Fruit fly (Drosophila melanogaster) whole organism, embryonic: ENCODE results near the gene Epp.

Experiments
- CG17829 ChIP-seq: fragments of 200-800 bp; optimal IDR thresholded peaks from 2 replicates; lab custom pipeline; 2019; ENCODE audit warnings: missing biosample characterization, mild to moderate bottlenecking, missing genetic modification characterization, moderate library complexity
- CG18011 ChIP-seq: fragments of 200-800 bp; sonication (Bioruptor generic); optimal IDR thresholded peaks from 2 replicates; lab custom pipeline; 2017; ENCODE audit warnings: missing biosample characterization, missing genetic modification characterization, mild to moderate bottlenecking, moderate library complexity, missing genotype
- CG4282 ChIP-seq: fragments of 200-800 bp; sonication (Bioruptor generic); optimal IDR thresholded peaks from 2 replicates; lab custom pipeline; 2016; ENCODE audit warnings: missing biosample characterization, missing genetic modification characterization
- CHES-1-like ChIP-seq: fragments of 200-800 bp; sonication (Bioruptor generic); optimal IDR thresholded peaks from 2 replicates; lab custom pipeline; 2016; ENCODE audit warnings: missing biosample characterization, missing genetic modification characterization
- Gug ChIP-seq: fragments of 200-800 bp; sonication (Bioruptor generic); IDR thresholded peaks from 4 replicates; pipeline ENCODE4 v1.3.6; 2022; ENCODE audit warnings: missing biosample characterization, missing genetic modification characterization
- Poxn ChIP-seq: fragments of 200-800 bp; sonication (Bioruptor generic); IDR thresholded peaks from 2 replicates; pipeline ENCODE4 v1.3.6; 2022; ENCODE audit warnings: missing biosample characterization, missing genetic modification characterization
- ara ChIP-seq: fragments of 200-800 bp; sonication (Bioruptor generic); IDR thresholded peaks from 2 replicates; pipeline ENCODE4 v1.3.6; 2022; ENCODE audit warnings: missing biosample characterization, missing genetic modification characterization
- fd64A ChIP-seq: fragments of 200-800 bp; sonication (Bioruptor generic); optimal IDR thresholded peaks from 3 replicates; lab custom pipeline; 2018; ENCODE audit warnings: missing biosample characterization, mild to moderate bottlenecking, missing genetic modification characterization
- pan ChIP-seq, 4 experiments: fragments of >200 bp in 3 of 4; fragments of 200-800 bp in 1 of 4; sonication (Bioruptor generic) in 1 of 4; optimal IDR thresholded peaks in 3 of 4; IDR thresholded peaks in 1 of 4; 2 replicates each; pipeline versions ENCODE4 v1.3.6 to Lab custom; 2017 to 2022; ENCODE audit warnings: missing biosample characterization in 2 of 4, missing genetic modification characterization in 2 of 4, mixed read lengths in 1 of 4
- ranshi ChIP-seq: fragments of 200-800 bp; sonication (Bioruptor generic); IDR thresholded peaks from 2 replicates; pipeline ENCODE4 v1.3.6; 2022; ENCODE audit warnings: missing biosample characterization, missing genetic modification characterization
- z ChIP-seq: fragments of 200-800 bp; sonication (Bioruptor generic); IDR thresholded peaks from 3 replicates; pipeline ENCODE4 v1.3.6; 2022; ENCODE audit warnings: missing biosample characterization, missing genetic modification characterization

DNA sequence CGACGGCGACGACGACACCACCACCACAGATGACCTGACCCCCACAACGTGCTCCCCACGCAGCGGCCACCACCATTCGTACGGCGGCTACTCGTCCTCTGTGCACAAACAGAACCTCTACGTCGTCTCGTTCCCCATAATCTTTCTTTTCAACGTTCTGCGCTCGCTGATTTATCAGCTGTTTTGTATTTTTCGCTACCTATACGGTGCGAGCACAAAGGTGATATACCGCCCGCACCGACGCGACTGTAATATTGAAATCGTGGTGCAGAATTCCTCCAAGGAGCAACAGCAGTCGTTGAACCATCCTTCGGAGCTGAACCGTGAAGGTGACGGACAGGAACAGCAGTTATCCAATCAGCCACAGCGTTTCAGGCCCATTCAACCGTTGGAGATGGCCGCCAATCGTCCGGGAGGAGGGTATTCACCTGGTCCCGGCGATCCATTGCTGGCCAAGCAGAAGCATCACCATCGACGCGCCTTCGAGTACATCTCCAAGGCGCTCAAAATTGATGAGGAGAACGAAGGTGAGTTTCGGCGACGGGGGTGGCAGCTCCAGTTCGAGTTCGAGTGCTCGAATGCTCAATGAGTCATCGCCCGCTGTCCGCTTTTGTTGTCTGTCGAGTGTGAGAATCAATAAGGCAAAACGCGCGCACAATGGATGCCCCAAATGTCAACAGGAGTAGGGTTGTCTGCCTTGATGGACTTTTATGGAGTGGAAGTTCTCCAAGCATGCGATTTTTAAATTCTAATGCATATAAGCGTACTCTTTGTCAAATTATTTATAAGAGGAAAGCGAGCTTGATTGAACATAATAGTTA, 46.2 kb upstream of the Epp start, which contains the start of gene Miro:
- TF ChIP-seq CG18011 = no peak
- TF ChIP-seq pan (optimal IDR thresholded peaks at IDR 0.05; lab: Kevin White, UChicago) = no peak
- no peak for TF ChIP-seq pan (GFP tag; optimal IDR thresholded peaks at IDR 0.05 in 1 of 2, IDR thresholded peaks at IDR 0.05 in 1 of 2)
- TF ChIP-seq Gug = no peak
- TF ChIP-seq fd64A = no peak
- TF ChIP-seq CG4282 (GFP tag; lab: Kevin White, UChicago) = no peak
- no peak for TF ChIP-seq CG17829 (tag; lab: Kevin White, UChicago)
- no peak for TF ChIP-seq ranshi (GFP tag; lab: Robert Waterston, UW)
- no peak for TF ChIP-seq z (GFP tag; lab: Robert Waterston, UW)
- TF ChIP-seq ara (GFP tag; lab: Robert Waterston, UW) = 0 out of 2 replicates have a peak, but pooled peaks have one; percentile 13
- TF ChIP-seq Poxn (GFP tag; lab: Robert Waterston, UW) = no peak
- no peak for TF ChIP-seq CHES-1-like (GFP tag; lab: Kevin White, UChicago)
